Fruit fly (Drosophila melanogaster): ENCODE data around the gene Phf5a.

Gene Phf5a

DNA sequence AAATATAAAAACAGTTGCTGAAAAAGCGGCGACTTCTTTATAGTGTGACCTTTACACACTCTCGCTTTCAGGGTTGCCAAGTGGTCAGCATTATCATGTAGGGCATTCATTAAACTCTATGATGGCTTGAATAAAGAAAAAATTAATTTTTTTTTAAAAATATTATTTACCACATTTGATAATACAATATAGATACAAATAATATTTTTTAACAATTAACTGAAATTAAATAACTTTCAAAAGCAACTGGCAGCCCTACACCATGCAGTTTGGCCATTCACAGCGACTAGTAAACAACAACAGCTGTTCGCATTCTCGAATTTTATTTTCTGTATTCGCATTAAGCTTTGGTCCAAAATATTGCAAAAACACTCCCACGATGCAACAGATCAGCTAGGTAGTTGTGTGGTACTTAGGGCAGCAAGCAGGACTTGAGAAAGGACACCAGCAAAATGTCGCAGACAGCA, at the start of gene Phf5a, which contains the start of gene CG31638:
Gene Phf5a, minus strand, starts transcription at position 61 of the 467 bp plus-strand sequence.
Gene CG31638, plus strand, starts transcription at position 279 of the 467 bp plus-strand sequence.
- TF ChIP-seq CG2129 (GFP tag; IDR thresholded peaks at IDR 0.05; ENCODE audit: partially characterized antibody) (no peak), kay (GFP tag; optimal IDR thresholded peaks at IDR 0.05) (peak; percentile 40), sr (GFP tag; IDR thresholded peaks at IDR 0.05) (0 out of 3 replicates have a peak, but pooled peaks have one; percentile 18), Adf1 (GFP tag; IDR thresholded peaks at IDR 0.05) (peak; percentile 66), Lhr (GFP tag; optimal IDR thresholded peaks at IDR 0.05) (peak; percentile 78), CG13775 (GFP tag; optimal IDR thresholded peaks at IDR 0.05) (peak; percentile 88), bigmax (GFP tag; optimal IDR thresholded peaks at IDR 0.05) (peak; percentile 54), hth (optimal IDR thresholded peaks at IDR 0.05) (no peak), shn (GFP tag; optimal IDR thresholded peaks at IDR 0.05) (peak; percentile 58), Pdp1 (GFP tag; optimal IDR thresholded peaks at IDR 0.05) (peak; percentile 14 to 87), HmgZ (tag; optimal IDR thresholded peaks at IDR 0.05) (peak; percentile 97), bcd (GFP tag; optimal IDR thresholded peaks at IDR 0.05) (peak; percentile 86), Dp (GFP tag; optimal IDR thresholded peaks at IDR 0.05) (peak; percentile 27), Ssrp (tag; optimal IDR thresholded peaks at IDR 0.05) (peak; percentile 53), Optix (GFP tag; IDR thresholded peaks at IDR 0.05) (peak; percentile 89), lola (GFP tag; optimal IDR thresholded peaks at IDR 0.05) (peak in 1 of 3 experiments; percentile 73), odd (GFP tag; optimal IDR thresholded peaks at IDR 0.05) (peak; percentile 72), CG7556 (GFP tag; optimal IDR thresholded peaks at IDR 0.05) (peak; percentile 90), fu2 (GFP tag; optimal IDR thresholded peaks at IDR 0.05) (peak; percentile 76), CG13624 (GFP tag; optimal IDR thresholded peaks at IDR 0.05) (no peak), slbo (GFP tag; IDR thresholded peaks at IDR 0.05) (peak; percentile 96), CG4282 (GFP tag; optimal IDR thresholded peaks at IDR 0.05) (no peak), pum (GFP tag; optimal IDR thresholded peaks at IDR 0.05) (peak; percentile 62), CG14667 (GFP tag; IDR thresholded peaks at IDR 0.05) (peak; percentile 97), HLH3B (GFP tag; IDR thresholded peaks at IDR 0.05) (peak; percentile 91), pros (GFP tag; optimal IDR thresholded peaks at IDR 0.05) (no peak), Taf1 (GFP tag; IDR thresholded peaks at IDR 0.05) (peak; percentile 95), CG10959 (GFP tag; IDR thresholded peaks at IDR 0.05) (peak; percentile 34; the same call in 1 of the 2 replicates), CG10543 (GFP tag; optimal IDR thresholded peaks at IDR 0.05) (peak; percentile 84), Hr51 (GFP tag; optimal IDR thresholded peaks at IDR 0.05) (peak; percentile 55 to 76), CG18262 (tag; optimal IDR thresholded peaks at IDR 0.05) (peak; percentile 96), Gug (GFP tag; IDR thresholded peaks at IDR 0.05) (peak; percentile 95), PHDP (tag; optimal IDR thresholded peaks at IDR 0.05) (peak; percentile 97), CG2889 (GFP tag; IDR thresholded peaks at IDR 0.05) (peak; percentile 97), CG12219 (GFP tag; optimal IDR thresholded peaks at IDR 0.05) (peak; percentile 83), CG43689 (GFP tag; IDR thresholded peaks at IDR 0.05) (peak; percentile 92), CG9437 (GFP tag; optimal IDR thresholded peaks at IDR 0.05) (peak; percentile 87), CG7271 (tag; optimal IDR thresholded peaks at IDR 0.05) (peak; percentile 95), CG16815 (GFP tag; optimal IDR thresholded peaks at IDR 0.05) (peak; percentile 73), CG32532 (GFP tag; IDR thresholded peaks at IDR 0.05) (peak; percentile 98), Ada2b (GFP tag; IDR thresholded peaks at IDR 0.05) (peak; percentile 54), CG12659 (GFP tag; optimal IDR thresholded peaks at IDR 0.05) (peak; percentile 94), gsb (GFP tag; IDR thresholded peaks at IDR 0.05) (peak; percentile 92), Sry-δ (GFP tag; optimal IDR thresholded peaks at IDR 0.05) (no peak), hbn (GFP tag; IDR thresholded peaks at IDR 0.05; ENCODE audit: partially characterized antibody) (peak; percentile 47; the same call in 1 of the 2 replicates), Nf-YC (tag; optimal IDR thresholded peaks at IDR 0.05) (peak; percentile 89), Dll (GFP tag; IDR thresholded peaks at IDR 0.05; ENCODE audit: partially characterized antibody) (0 out of 4 replicates have a peak, but pooled peaks have one; percentile 52), Hand (GFP tag; optimal IDR thresholded peaks at IDR 0.05) (peak; percentile 74), nerfin-2 (GFP tag; IDR thresholded peaks at IDR 0.05; ENCODE audit: partially characterized antibody) (no peak), CG12769 (tag; optimal IDR thresholded peaks at IDR 0.05) (no peak)
